Worm (Caenorhabditis elegans) whole organism, young adult: ENCODE measurements around the gene F40G9.19.

ENCODE experiments used
- B0035.1 ChIP-seq: sonication (generic microtip); optimal IDR thresholded peaks from 2 replicates; lab custom pipeline; 2016; ENCODE audit warnings: missing genetic modification characterization, mild to moderate bottlenecking, missing compliant biosample characterization, missing genotype, missing genetic modification reagents
- F10E7.11 ChIP-seq: sonication (generic microtip); optimal IDR thresholded peaks from 2 replicates; lab custom pipeline; 2017; ENCODE audit warnings: mild to moderate bottlenecking, missing genetic modification characterization, moderate library complexity, missing compliant biosample characterization
- F22D6.2 ChIP-seq: sonication (generic microtip); optimal IDR thresholded peaks from 2 replicates; lab custom pipeline; 2016; ENCODE audit warnings: mild to moderate bottlenecking, missing genetic modification characterization, missing compliant biosample characterization
- F33H1.4 ChIP-seq: fragments of 200-800 bp; sonication (Bioruptor generic); IDR thresholded peaks from 2 replicates; pipeline ENCODE4 v1.3.6; 2022; ENCODE audit warnings: missing genetic modification reagents, missing genetic modification characterization, missing compliant biosample characterization
- F52B5.7 ChIP-seq: sonication (generic microtip); optimal IDR thresholded peaks from 2 replicates; lab custom pipeline; 2016; ENCODE audit warnings: mild to moderate bottlenecking, missing genetic modification characterization, missing compliant biosample characterization
- F57A8.1 ChIP-seq: fragments of 200-800 bp; sonication (Bioruptor generic); optimal IDR thresholded peaks from 2 replicates; lab custom pipeline; 2018; ENCODE audit warnings: mild to moderate bottlenecking, missing genetic modification characterization, moderate library complexity, missing compliant biosample characterization
- Y56A3A.18 ChIP-seq: fragments of 200-800 bp; sonication (Bioruptor generic); IDR thresholded peaks from 2 replicates; pipeline ENCODE4 v1.3.6; 2022; ENCODE audit warnings: missing genetic modification reagents, missing genetic modification characterization, missing compliant biosample characterization
- ZK185.1 ChIP-seq: sonication (generic microtip); optimal IDR thresholded peaks from 2 replicates; lab custom pipeline; 2016; ENCODE audit warnings: mild to moderate bottlenecking, missing genetic modification characterization, missing compliant biosample characterization; ENCODE audit not compliant: poor library complexity, severe bottlenecking
- attf-6 ChIP-seq: fragments of 200-800 bp; sonication (Bioruptor generic); IDR thresholded peaks from 2 replicates; pipeline ENCODE4 v1.3.6; 2022; ENCODE audit warnings: missing genetic modification reagents, missing genetic modification characterization, missing compliant biosample characterization
- bed-1 ChIP-seq: fragments of 200-800 bp; sonication (Bioruptor generic); IDR thresholded peaks from 2 replicates; pipeline ENCODE4 v1.3.6; 2022; ENCODE audit warnings: missing genetic modification reagents, missing genetic modification characterization, missing compliant biosample characterization
- ccch-3 ChIP-seq: fragments of 200-800 bp; sonication (Bioruptor generic); optimal IDR thresholded peaks from 2 replicates; lab custom pipeline; 2018; ENCODE audit warnings: mild to moderate bottlenecking, missing genetic modification characterization, missing compliant biosample characterization
- ceh-100 ChIP-seq: fragments of 200-800 bp; sonication (Bioruptor generic); IDR thresholded peaks from 2 replicates; pipeline ENCODE4 v1.3.6; 2022; ENCODE audit warnings: missing genetic modification reagents, missing genetic modification characterization, missing compliant biosample characterization
- die-1 ChIP-seq: sonication (generic microtip); optimal IDR thresholded peaks from 2 replicates; lab custom pipeline; 2016; ENCODE audit warnings: missing genotype, mild to moderate bottlenecking, missing genetic modification characterization, missing compliant biosample characterization
- dox-1 ChIP-seq: fragments of 200-800 bp; sonication (Bioruptor generic); IDR thresholded peaks from 2 replicates; pipeline ENCODE4 v1.3.6; 2022; ENCODE audit warnings: missing genetic modification reagents, missing genetic modification characterization, missing compliant biosample characterization
- egl-44 ChIP-seq: fragments of 200-800 bp; sonication (Bioruptor generic); IDR thresholded peaks from 2 replicates; pipeline ENCODE4 v1.3.6; 2022; ENCODE audit warnings: missing genetic modification reagents, missing genetic modification characterization, missing compliant biosample characterization
- gei-17 ChIP-seq: fragments of 200-800 bp; sonication (Bioruptor generic); optimal IDR thresholded peaks from 2 replicates; lab custom pipeline; 2018; ENCODE audit warnings: mild to moderate bottlenecking, missing genetic modification characterization, missing compliant biosample characterization
- hlh-26 ChIP-seq: fragments of 200-800 bp; sonication (Bioruptor generic); conservative IDR thresholded peaks from 2 replicates; pipeline ENCODE4 v1.3.6; 2022; ENCODE audit warnings: missing genetic modification reagents, missing genetic modification characterization, missing compliant biosample characterization
- hmg-20 ChIP-seq: fragments of 200-800 bp; sonication (Bioruptor generic); IDR thresholded peaks from 2 replicates; pipeline ENCODE4 v1.3.6; 2022; ENCODE audit warnings: missing genetic modification reagents, missing genetic modification characterization, missing compliant biosample characterization
- hsf-1 ChIP-seq: fragments of 200-800 bp; sonication (Bioruptor generic); IDR thresholded peaks from 2 replicates; pipeline ENCODE4 v1.3.6; 2022; ENCODE audit warnings: missing genetic modification reagents, missing genetic modification characterization, missing compliant biosample characterization
- let-607 ChIP-seq, 2 experiments: fragments of 200-800 bp in 1 of 2; sonication (Bioruptor generic) in 1 of 2; sonication (generic microtip) in 1 of 2; optimal IDR thresholded peaks; 2 replicates each; lab custom pipeline; 2016 to 2018; ENCODE audit warnings: mild to moderate bottlenecking in 2 of 2, missing compliant biosample characterization in 2 of 2, missing genetic modification characterization in 2 of 2, moderate library complexity in 2 of 2, missing genotype in 1 of 2
- lin-26 ChIP-seq: fragments of 200-800 bp; sonication (Bioruptor generic); IDR thresholded peaks from 2 replicates; pipeline ENCODE4 v1.3.6; 2022; ENCODE audit warnings: missing genetic modification reagents, missing genetic modification characterization, missing compliant biosample characterization
- lin-40 ChIP-seq: sonication (generic microtip); optimal IDR thresholded peaks from 2 replicates; lab custom pipeline; 2016; ENCODE audit warnings: missing genetic modification characterization, mild to moderate bottlenecking, missing compliant biosample characterization, missing genotype, missing genetic modification reagents
- lir-1 ChIP-seq: fragments of 200-800 bp; sonication (Bioruptor generic); conservative IDR thresholded peaks from 2 replicates; pipeline ENCODE4 v1.3.6; 2022; ENCODE audit warnings: missing genetic modification reagents, missing genetic modification characterization, missing compliant biosample characterization
- lsl-1 ChIP-seq: fragments of 200-800 bp; sonication (Bioruptor generic); optimal IDR thresholded peaks from 2 replicates; lab custom pipeline; 2018; ENCODE audit warnings: mild to moderate bottlenecking, missing genetic modification characterization, moderate library complexity, missing compliant biosample characterization
- madf-10 ChIP-seq: sonication (generic microtip); optimal IDR thresholded peaks from 2 replicates; lab custom pipeline; 2016; ENCODE audit warnings: mild to moderate bottlenecking, missing genetic modification characterization, missing compliant biosample characterization
- madf-3 ChIP-seq: fragments of 200-800 bp; sonication (Bioruptor generic); IDR thresholded peaks from 2 replicates; pipeline ENCODE4 v1.3.6; 2022; ENCODE audit warnings: missing genetic modification reagents, missing genetic modification characterization, missing compliant biosample characterization
- mxl-1 ChIP-seq: sonication (generic microtip); optimal IDR thresholded peaks from 2 replicates; lab custom pipeline; 2016; ENCODE audit warnings: missing genetic modification characterization, missing compliant biosample characterization
- nfya-2 ChIP-seq: fragments of 200-800 bp; sonication (Bioruptor generic); IDR thresholded peaks from 2 replicates; pipeline ENCODE4 v1.3.6; 2022; ENCODE audit warnings: missing genetic modification reagents, missing genetic modification characterization, missing compliant biosample characterization
- nhr-179 ChIP-seq: sonication (generic microtip); optimal IDR thresholded peaks from 2 replicates; lab custom pipeline; 2016; ENCODE audit warnings: mild to moderate bottlenecking, missing genetic modification characterization, missing compliant biosample characterization
- rec-8 ChIP-seq, 2 experiments: sonication (generic microtip); optimal IDR thresholded peaks; 2 replicates each; lab custom pipeline; 2016; ENCODE audit warnings: mild to moderate bottlenecking in 2 of 2, missing genetic modification characterization in 2 of 2, missing genetic modification reagents in 2 of 2, missing genotype in 2 of 2, missing biosample characterization in 1 of 2, missing compliant biosample characterization in 1 of 2, moderate library complexity in 1 of 2
- rpc-1 ChIP-seq, 2 experiments: fragments of 150-350 bp in 1 of 2; sonication (generic microtip) in 1 of 2; optimal IDR thresholded peaks; 2 replicates each; lab custom pipeline; 2014 to 2018; ENCODE audit warnings: missing biosample characterization in 1 of 2, missing genetic modification characterization in 1 of 2, missing genetic modification reagents in 1 of 2, missing genotype in 1 of 2
- sea-2 ChIP-seq: fragments of 200-800 bp; sonication (Bioruptor generic); IDR thresholded peaks from 2 replicates; pipeline ENCODE4 v1.3.6; 2022; ENCODE audit warnings: missing genetic modification characterization, missing compliant biosample characterization
- snpc-1.3 ChIP-seq: sonication (generic microtip); optimal IDR thresholded peaks from 2 replicates; lab custom pipeline; 2017; ENCODE audit warnings: missing genetic modification characterization, mild to moderate bottlenecking, missing compliant biosample characterization, antibody characterized with exemption, moderate library complexity, missing genotype, missing genetic modification reagents; ENCODE audit not compliant: insufficient read depth
- sptf-2 ChIP-seq: fragments of 200-800 bp; sonication (Bioruptor generic); optimal IDR thresholded peaks from 2 replicates; lab custom pipeline; 2018; ENCODE audit warnings: mild to moderate bottlenecking, missing genetic modification characterization, missing compliant biosample characterization
- tlf-1 ChIP-seq: fragments of 200-800 bp; sonication (Bioruptor generic); optimal IDR thresholded peaks from 2 replicates; lab custom pipeline; 2018; ENCODE audit warnings: mild to moderate bottlenecking, missing genetic modification characterization, missing compliant biosample characterization
- xnd-1 ChIP-seq: sonication (generic microtip); optimal IDR thresholded peaks from 2 replicates; lab custom pipeline; 2016; ENCODE audit warnings: missing genotype, missing genetic modification reagents, missing genetic modification characterization, missing compliant biosample characterization
- zim-3 ChIP-seq: sonication (generic microtip); optimal IDR thresholded peaks from 2 replicates; lab custom pipeline; 2017; ENCODE audit warnings: mild to moderate bottlenecking, missing genetic modification characterization, moderate library complexity, missing compliant biosample characterization

The F40G9.19 gene

ce11 chrIII:178126-178525, 4.5 kb downstream of the F40G9.19 start:
- no peak for TF ChIP-seq madf-10 (tag; lab: Kevin White, UChicago)
- no peak for TF ChIP-seq nfya-2 (GFP tag; lab: Robert Waterston, UW)
- TF ChIP-seq ceh-100 (GFP tag; lab: Robert Waterston, UW): no peak
- TF ChIP-seq sptf-2 (GFP tag; lab: Kevin White, UChicago): no peak
- TF ChIP-seq F22D6.2 (tag; lab: Kevin White, UChicago): no peak
- TF ChIP-seq F33H1.4: no peak
- no peak for TF ChIP-seq lin-40 (tag; lab: Kevin White, UChicago)
- TF ChIP-seq lin-26: no peak
- TF ChIP-seq hlh-26 (GFP tag; lab: Robert Waterston, UW): no peak
- no peak for TF ChIP-seq dox-1 (GFP tag; lab: Robert Waterston, UW)
- TF ChIP-seq F57A8.1 (GFP tag; lab: Kevin White, UChicago): no peak
- TF ChIP-seq mxl-1 (tag; lab: Kevin White, UChicago): no peak
- TF ChIP-seq Y56A3A.18 (GFP tag; lab: Robert Waterston, UW): no peak
- no peak for TF ChIP-seq rpc-1 (optimal IDR thresholded peaks at IDR 0.05; lab: Kevin White, UChicago)
- no peak for TF ChIP-seq rpc-1 (tag; optimal IDR thresholded peaks at IDR 0.05; lab: Kevin White, UChicago)
- TF ChIP-seq let-607 (tag; optimal IDR thresholded peaks at IDR 0.05; lab: Kevin White, UChicago): no peak
- no peak for TF ChIP-seq B0035.1

DNA sequence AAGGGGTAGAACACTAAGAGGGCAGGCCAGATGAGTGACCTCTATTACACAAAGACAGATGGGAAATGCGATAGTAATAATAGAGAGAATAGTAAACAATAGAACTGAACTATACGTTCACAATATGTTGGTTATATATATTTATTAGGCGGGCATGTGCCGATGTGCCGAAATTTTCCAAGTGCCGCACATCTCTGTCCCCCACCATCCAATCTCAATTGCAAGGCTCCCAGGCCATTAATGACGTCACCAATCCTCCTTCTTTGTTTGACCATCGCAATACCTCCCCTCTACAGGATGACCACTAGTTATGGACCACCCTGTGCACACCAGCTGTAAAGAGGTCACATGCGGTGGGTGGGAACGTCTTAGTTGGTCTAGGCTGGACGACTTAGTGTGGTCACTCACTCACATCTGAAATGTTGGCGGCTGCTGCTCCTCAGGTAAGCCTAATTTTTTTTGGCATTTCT, 5.6 kb downstream of the F40G9.19 start, which contains the start of gene F40G9.6:
TSS of gene F40G9.6 (plus strand) at position 420 of the 470 bp plus-strand sequence.
- no peak for TF ChIP-seq zim-3 (tag; lab: Kevin White, UChicago)
- no peak for TF ChIP-seq nhr-179 (tag; lab: Kevin White, UChicago)
- no peak for TF ChIP-seq madf-3
- no peak for TF ChIP-seq xnd-1 (tag; lab: Kevin White, UChicago)
- TF ChIP-seq lsl-1: no peak
- TF ChIP-seq bed-1 (GFP tag; lab: Robert Waterston, UW): no peak
- TF ChIP-seq tlf-1 (GFP tag; lab: Kevin White, UChicago): no peak
- no peak for TF ChIP-seq rec-8 (tag; optimal IDR thresholded peaks at IDR 0.05; lab: Kevin White, UChicago)
- no peak for TF ChIP-seq sea-2 (GFP tag; lab: Robert Waterston, UW)
- TF ChIP-seq attf-6: no peak
- no peak for TF ChIP-seq sptf-2 (GFP tag; lab: Kevin White, UChicago)
- no peak for TF ChIP-seq hsf-1 (GFP tag; lab: Robert Waterston, UW)
- TF ChIP-seq snpc-1.3: no peak

ce11 chrIII:180963-181362, 7.4 kb downstream of the F40G9.19 start, which contains the start of gene F40G9.5:
Gene F40G9.5 (plus strand): TSS chrIII:181263.
- TF ChIP-seq F10E7.11 (tag; lab: Kevin White, UChicago): no peak
- TF ChIP-seq lsl-1: no peak
- TF ChIP-seq die-1: no peak
- no peak for TF ChIP-seq lir-1 (GFP tag; lab: Robert Waterston, UW)

ce11 chrIII:182080-182479, 8.5 kb downstream of the F40G9.19 start, which contains the start of gene F40G9.15:
Gene F40G9.15 (plus strand): TSS chrIII:182380.
- no peak for TF ChIP-seq egl-44 (GFP tag; lab: Robert Waterston, UW)
- no peak for TF ChIP-seq hmg-20 (GFP tag; lab: Robert Waterston, UW)
- no peak for TF ChIP-seq F52B5.7
- TF ChIP-seq ZK185.1: no peak
- TF ChIP-seq gei-17 (GFP tag; lab: Kevin White, UChicago): no peak
- TF ChIP-seq ccch-3 (GFP tag; lab: Kevin White, UChicago): no peak
